Fruit fly (Drosophila melanogaster) whole organism, prepupa: ENCODE measurements around the gene Polr2L.

Experiments used
- Blimp-1 ChIP-seq: fragments of 200-800 bp; sonication (Bioruptor generic); optimal IDR thresholded peaks from 3 replicates; lab custom pipeline; 2017; ENCODE audit warnings: missing biosample characterization, missing genetic modification characterization, mild to moderate bottlenecking, moderate library complexity, missing genetic modification reagents
- CG11902 ChIP-seq: fragments of 200-800 bp; sonication (Bioruptor generic); optimal IDR thresholded peaks from 3 replicates; lab custom pipeline; 2016; ENCODE audit warnings: missing biosample characterization, missing genetic modification characterization
- CG15336 ChIP-seq: fragments of 200-800 bp; sonication (Bioruptor generic); IDR thresholded peaks from 2 replicates; pipeline ENCODE4 v1.3.6; 2022; ENCODE audit warnings: missing biosample characterization, missing genetic modification characterization
- CG16779 ChIP-seq: fragments of 200-800 bp; sonication (Bioruptor generic); optimal IDR thresholded peaks from 3 replicates; lab custom pipeline; 2017; ENCODE audit warnings: missing biosample characterization, mild to moderate bottlenecking, missing genetic modification characterization
- CG32006 ChIP-seq: fragments of 200-800 bp; sonication (Bioruptor generic); optimal IDR thresholded peaks from 3 replicates; lab custom pipeline; 2017; ENCODE audit warnings: missing biosample characterization, mild to moderate bottlenecking, missing genetic modification characterization
- CG3919 ChIP-seq: fragments of 200-800 bp; sonication (Bioruptor generic); optimal IDR thresholded peaks from 3 replicates; lab custom pipeline; 2016; ENCODE audit warnings: missing biosample characterization, missing genetic modification characterization
- CG6163 ChIP-seq: fragments of 200-800 bp; sonication (Bioruptor generic); IDR thresholded peaks from 3 replicates; pipeline ENCODE4 v1.3.6; 2022; ENCODE audit warnings: missing biosample characterization, missing genetic modification characterization
- CG6276 ChIP-seq: fragments of 200-800 bp; sonication (Bioruptor generic); optimal IDR thresholded peaks from 2 replicates; lab custom pipeline; 2017; ENCODE audit warnings: missing biosample characterization, mild to moderate bottlenecking, missing genetic modification characterization
- CG6808 ChIP-seq: fragments of 200-800 bp; sonication (Bioruptor generic); optimal IDR thresholded peaks from 3 replicates; lab custom pipeline; 2017; ENCODE audit warnings: missing biosample characterization, missing genetic modification characterization, mild to moderate bottlenecking, moderate library complexity, missing genetic modification reagents
- CG6854 ChIP-seq: fragments of 200-800 bp; sonication (Bioruptor generic); optimal IDR thresholded peaks from 2 replicates; lab custom pipeline; 2017; ENCODE audit warnings: missing biosample characterization, mild to moderate bottlenecking, missing genetic modification characterization
- CG8119 ChIP-seq: fragments of 200-800 bp; sonication (Bioruptor generic); IDR thresholded peaks from 3 replicates; pipeline ENCODE4 v1.3.6; 2022; ENCODE audit warnings: missing biosample characterization, missing genetic modification characterization
- CG9139 ChIP-seq: fragments of 200-800 bp; sonication (Bioruptor generic); optimal IDR thresholded peaks from 3 replicates; lab custom pipeline; 2017; ENCODE audit warnings: missing biosample characterization, mild to moderate bottlenecking, missing genetic modification characterization
- Eip75B ChIP-seq: fragments of 200-800 bp; sonication (Bioruptor generic); optimal IDR thresholded peaks from 3 replicates; lab custom pipeline; 2016; ENCODE audit warnings: missing biosample characterization, missing genetic modification characterization
- Eip78C ChIP-seq: fragments of 200-800 bp; sonication (Bioruptor generic); peaks from one replicate; lab custom pipeline; 2016; ENCODE audit warnings: missing biosample characterization, missing genetic modification characterization
- Ets21C ChIP-seq: fragments of 200-800 bp; sonication (Bioruptor generic); optimal IDR thresholded peaks from 3 replicates; lab custom pipeline; 2016; ENCODE audit warnings: missing biosample characterization, missing genetic modification characterization
- Gug ChIP-seq: fragments of 200-800 bp; sonication (Bioruptor generic); IDR thresholded peaks from 2 replicates; pipeline ENCODE4 v1.3.6; 2022; ENCODE audit warnings: missing biosample characterization, missing genetic modification characterization
- Hr38 ChIP-seq: sonication (Bioruptor generic); optimal IDR thresholded peaks from 2 replicates; lab custom pipeline; 2016; ENCODE audit warnings: missing biosample characterization, missing genetic modification characterization
- Hr4 ChIP-seq: fragments of 200-800 bp; sonication (Bioruptor generic); optimal IDR thresholded peaks from 3 replicates; lab custom pipeline; 2016; ENCODE audit warnings: missing biosample characterization, missing genetic modification characterization
- Lpt ChIP-seq: fragments of 200-800 bp; sonication (Bioruptor generic); optimal IDR thresholded peaks from 3 replicates; lab custom pipeline; 2016; ENCODE audit warnings: missing biosample characterization, missing genetic modification characterization
- Met ChIP-seq: fragments of 200-800 bp; sonication (Bioruptor generic); optimal IDR thresholded peaks from 3 replicates; lab custom pipeline; 2016; ENCODE audit warnings: missing biosample characterization, missing genetic modification characterization
- Sox102F ChIP-seq: fragments of 200-800 bp; sonication (Bioruptor generic); optimal IDR thresholded peaks from 2 replicates; lab custom pipeline; 2016; ENCODE audit warnings: missing biosample characterization, mild to moderate bottlenecking, missing genetic modification characterization
- achi ChIP-seq: fragments of 200-800 bp; sonication (Bioruptor generic); optimal IDR thresholded peaks from 3 replicates; lab custom pipeline; 2016; ENCODE audit warnings: missing biosample characterization, missing genetic modification characterization
- dac ChIP-seq: fragments of 200-800 bp; sonication (Bioruptor generic); optimal IDR thresholded peaks from 2 replicates; lab custom pipeline; 2017; ENCODE audit warnings: missing biosample characterization, mild to moderate bottlenecking, missing genetic modification characterization
- dsx ChIP-seq: fragments of 200-800 bp; optimal IDR thresholded peaks from 3 replicates; lab custom pipeline; 2019; ENCODE audit warnings: missing biosample characterization, mild to moderate bottlenecking, missing genetic modification characterization, moderate library complexity; ENCODE audit not compliant: poor library complexity, severe bottlenecking
- eg ChIP-seq: fragments of 200-800 bp; sonication (Bioruptor generic); IDR thresholded peaks from 3 replicates; pipeline ENCODE4 v1.3.6; 2022; ENCODE audit warnings: missing biosample characterization, missing genetic modification characterization
- fd59A ChIP-seq: fragments of 200-800 bp; sonication (Bioruptor generic); optimal IDR thresholded peaks from 2 replicates; lab custom pipeline; 2017; ENCODE audit warnings: missing biosample characterization, mild to moderate bottlenecking, missing genetic modification characterization, missing genetic modification reagents
- fkh ChIP-seq: fragments of 200-800 bp; sonication (Bioruptor generic); optimal IDR thresholded peaks from 3 replicates; lab custom pipeline; 2017; ENCODE audit warnings: missing biosample characterization, mild to moderate bottlenecking, missing genetic modification characterization, moderate library complexity
- salr ChIP-seq, 2 experiments: fragments of 200-800 bp; sonication (Bioruptor generic); optimal IDR thresholded peaks; 3 replicates each; lab custom pipeline; 2016 to 2018; ENCODE audit warnings: missing biosample characterization in 2 of 2, missing genetic modification characterization in 2 of 2, mild to moderate bottlenecking in 1 of 2
- ss ChIP-seq, 2 experiments: fragments of 200-800 bp; sonication (Bioruptor generic); optimal IDR thresholded peaks; 2 replicates in 1 of 2; 3 replicates in 1 of 2; lab custom pipeline; 2017 to 2018; ENCODE audit warnings: mild to moderate bottlenecking in 2 of 2, missing biosample characterization in 2 of 2, missing genetic modification characterization in 2 of 2, moderate library complexity in 1 of 2
- svp ChIP-seq: fragments of 200-800 bp; sonication (Bioruptor generic); peaks from one replicate; lab custom pipeline; 2016; ENCODE audit warnings: missing biosample characterization, missing genetic modification characterization
- topi ChIP-seq: fragments of 200-800 bp; sonication (Bioruptor generic); optimal IDR thresholded peaks from 3 replicates; lab custom pipeline; 2016; ENCODE audit warnings: missing biosample characterization, missing genetic modification characterization
- vri ChIP-seq: fragments of 200-800 bp; sonication (Bioruptor generic); optimal IDR thresholded peaks from 3 replicates; lab custom pipeline; 2016; ENCODE audit warnings: missing biosample characterization, mild to moderate bottlenecking, missing genetic modification characterization

Gene Polr2L

DNA sequence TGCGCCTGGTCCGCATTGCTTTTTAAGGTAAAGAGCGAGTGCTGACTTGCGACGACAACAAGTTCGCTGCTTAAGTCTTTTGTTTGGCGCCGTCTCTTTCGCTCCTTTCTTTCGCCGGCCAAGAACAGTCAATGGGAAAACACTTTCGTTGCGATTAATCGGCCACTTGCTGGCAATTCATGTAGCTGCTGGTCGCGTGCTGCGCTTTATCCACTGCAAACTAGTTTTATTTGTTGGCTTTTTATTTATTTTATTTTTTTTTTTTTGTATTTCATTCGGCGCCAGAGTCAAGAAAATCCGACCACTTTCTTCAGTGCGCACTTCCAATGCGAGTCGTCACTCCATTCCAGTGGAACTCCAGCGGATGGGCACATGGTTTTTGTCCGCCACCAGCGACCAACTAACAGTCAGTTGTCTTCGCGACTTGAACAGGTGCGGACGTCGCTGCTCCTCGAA is 4.9 kb upstream of the Polr2L start, which contains the start of the genes CG13627 and CG46316:
Gene CG13627, plus strand, starts transcription at position 406 of the 456 bp plus-strand sequence.
Gene CG46316, plus strand, starts transcription at position 406 of the 456 bp plus-strand sequence.
- TF ChIP-seq achi (GFP tag; lab: Kevin White, UChicago): peak; percentile 17
- no peak for TF ChIP-seq Hr4
- TF ChIP-seq Lpt (GFP tag; lab: Kevin White, UChicago): peak; percentile 3
- no peak for TF ChIP-seq CG6808 (GFP tag; lab: Kevin White, UChicago)
- TF ChIP-seq topi: no peak
- TF ChIP-seq Eip78C (GFP tag; lab: Kevin White, UChicago): peak; percentile 72
- TF ChIP-seq CG15336 (GFP tag; lab: Robert Waterston, UW): no peak
- no peak for TF ChIP-seq Gug (GFP tag; lab: Robert Waterston, UW)
- no peak for TF ChIP-seq Ets21C
- TF ChIP-seq CG6276: peak; percentile 9
- TF ChIP-seq fkh (GFP tag; lab: Kevin White, UChicago): no peak
- TF ChIP-seq dac (GFP tag; lab: Kevin White, UChicago): no peak
- no peak for TF ChIP-seq CG16779
- no peak for TF ChIP-seq CG9139 (GFP tag; lab: Kevin White, UChicago)
- TF ChIP-seq Blimp-1 (GFP tag; lab: Kevin White, UChicago): peak; percentile 95
- no peak for TF ChIP-seq ss (GFP tag; optimal IDR thresholded peaks at IDR 0.05; lab: Kevin White, UChicago)
- TF ChIP-seq salr (GFP tag; optimal IDR thresholded peaks at IDR 0.05; lab: Kevin White, UChicago): no peak
- TF ChIP-seq Met (GFP tag; lab: Kevin White, UChicago): peak; percentile 10
- TF ChIP-seq CG11902 (GFP tag; lab: Kevin White, UChicago): no peak
- TF ChIP-seq eg: peak; percentile 43; the same call in 1 of the 3 replicates
- peak; percentile 43 for TF ChIP-seq Sox102F (GFP tag; lab: Kevin White, UChicago)
- no peak for TF ChIP-seq CG32006 (GFP tag; lab: Kevin White, UChicago)
- no peak for TF ChIP-seq CG3919 (GFP tag; lab: Kevin White, UChicago)
- peak; percentile 17 for TF ChIP-seq Eip75B (GFP tag; lab: Kevin White, UChicago)
- peak; percentile 60 for TF ChIP-seq svp
- TF ChIP-seq Hr38 (GFP tag; lab: Kevin White, UChicago): no peak
- TF ChIP-seq CG8119 (GFP tag; lab: Robert Waterston, UW): peak; percentile 46; the same call in 2 of the 3 replicates

DNA sequence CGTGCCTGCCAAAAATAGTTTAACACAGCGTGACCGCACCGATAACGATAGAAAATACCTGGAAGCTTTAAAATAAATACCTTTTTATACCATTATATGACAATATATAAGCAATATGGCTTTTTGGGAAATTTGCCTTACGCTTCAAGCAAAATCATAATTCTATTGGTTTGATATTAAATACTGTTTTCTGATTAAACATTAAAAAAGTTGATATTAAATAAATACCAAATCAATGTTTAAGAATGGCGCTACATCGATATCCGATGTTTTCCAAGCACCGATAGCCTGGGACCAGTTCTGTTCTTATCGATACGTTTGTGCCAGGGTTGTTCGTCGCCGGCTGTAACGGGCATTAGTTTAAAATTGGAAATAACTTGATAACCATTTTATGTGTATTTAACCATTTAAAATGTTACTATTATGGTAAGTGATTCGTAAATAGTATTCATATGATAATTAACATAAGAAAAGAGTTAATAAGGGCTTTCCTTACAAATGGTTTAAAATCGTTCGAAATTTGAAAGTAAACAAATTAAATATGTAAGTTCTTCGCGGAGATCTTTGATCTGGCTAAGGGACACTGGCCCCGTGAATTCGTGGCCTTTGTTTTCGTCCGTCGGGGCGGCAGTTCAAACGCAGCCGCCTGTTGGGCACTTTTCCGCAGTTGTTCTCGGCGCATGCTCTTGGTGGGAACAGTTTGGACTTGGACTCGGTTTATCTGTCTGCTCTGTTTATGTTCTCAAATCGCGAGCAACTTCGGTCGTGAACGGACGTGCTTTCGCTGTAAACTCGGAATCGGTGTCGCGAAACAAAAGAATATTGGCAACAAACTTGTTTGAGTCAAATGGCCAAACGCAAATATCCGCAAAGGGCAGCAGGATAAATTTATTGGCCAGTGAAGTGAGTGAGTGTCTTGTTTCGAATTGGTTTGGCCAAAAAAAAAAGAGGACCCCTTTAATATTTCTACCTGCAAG is 2.3 kb downstream of the Polr2L start, which contains the start of the genes CG13630 and tok:
Gene CG13630, minus strand, starts transcription at position 51 of the 977 bp plus-strand sequence.
Gene tok, plus strand, starts transcription at position 384 of the 977 bp plus-strand sequence.
- TF ChIP-seq Sox102F (GFP tag; lab: Kevin White, UChicago) (peak; percentile 43), Eip78C (GFP tag; lab: Kevin White, UChicago) (peak; percentile 73), CG9139 (GFP tag; lab: Kevin White, UChicago) (peak; percentile 22), dac (GFP tag; lab: Kevin White, UChicago) (no peak), CG6854 (GFP tag; lab: Kevin White, UChicago) (peak; percentile 24), dsx (GFP tag; lab: Kevin White, UChicago) (peak; percentile 86), svp (peak; percentile 95), CG6163 (GFP tag; lab: Robert Waterston, UW) (no peak), CG6276 (peak; percentile 12), Blimp-1 (GFP tag; lab: Kevin White, UChicago) (no peak), ss (GFP tag; optimal IDR thresholded peaks at IDR 0.05; lab: Kevin White, UChicago) (peak in 1 of 2 experiments; percentile 8)

DNA sequence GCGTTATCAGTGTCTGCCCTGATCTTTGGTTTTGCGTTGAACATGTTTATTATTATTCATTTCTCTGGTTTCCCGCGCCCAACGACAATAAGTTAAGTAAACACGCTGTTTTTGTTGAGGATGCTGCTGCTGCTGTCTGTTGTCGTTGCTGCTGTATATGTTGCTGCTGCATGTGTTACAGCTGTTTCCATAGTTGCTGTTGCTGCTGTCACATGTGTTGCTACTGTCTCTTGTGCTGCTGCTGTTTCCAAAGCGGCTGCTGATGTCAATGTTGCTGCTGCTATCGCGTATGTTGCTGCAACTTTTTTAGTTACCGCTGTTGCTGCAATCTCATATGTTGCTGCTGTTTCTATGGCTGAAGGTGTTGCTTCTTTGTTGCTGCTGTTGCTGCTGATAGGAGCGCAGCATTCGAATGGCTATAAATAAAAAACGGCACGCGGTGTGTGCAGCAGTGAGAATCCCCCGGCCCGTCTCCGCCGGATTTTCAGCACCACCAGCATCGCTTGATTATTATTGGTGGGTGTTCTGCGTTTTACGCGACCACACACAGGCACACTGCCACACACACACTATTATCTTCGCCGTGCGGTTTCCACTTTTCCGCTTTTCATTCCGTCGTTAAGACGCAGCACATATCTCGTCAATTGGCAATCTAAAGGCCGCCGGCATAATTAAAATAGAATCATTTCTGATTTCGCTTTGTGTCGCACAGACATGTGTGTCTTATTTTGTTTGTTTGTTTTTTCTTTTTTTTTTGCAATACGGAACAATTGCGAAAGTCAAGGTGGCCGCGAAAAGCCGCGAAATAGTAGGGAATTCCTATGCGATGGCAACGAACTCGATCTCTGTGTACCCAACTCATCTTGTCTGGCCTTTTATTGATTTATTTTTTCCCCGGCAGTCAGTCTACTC is 3.4 kb downstream of the Polr2L start:
- TF ChIP-seq Eip78C (GFP tag; lab: Kevin White, UChicago) (peak; percentile 3), CG3919 (GFP tag; lab: Kevin White, UChicago) (peak; percentile 79), achi (GFP tag; lab: Kevin White, UChicago) (peak; percentile 23), CG6808 (GFP tag; lab: Kevin White, UChicago) (peak; percentile 6), vri (no peak), topi (no peak), dsx (GFP tag; lab: Kevin White, UChicago) (peak; percentile 32), svp (peak; percentile 68), salr (GFP tag; optimal IDR thresholded peaks at IDR 0.05; lab: Kevin White, UChicago) (peak in 1 of 2 experiments; percentile 36), eg (peak; percentile 43; the same call in 1 of the 3 replicates), CG6163 (GFP tag; lab: Robert Waterston, UW) (peak; percentile 76), fd59A (GFP tag; lab: Kevin White, UChicago) (no peak)
